Fruit fly (Drosophila melanogaster) whole organism, wandering third instar larva: ENCODE measurements around the gene CG42788.

ENCODE experiments used
- Abd-B ChIP-seq: fragments of >200 bp; optimal IDR thresholded peaks from 2 replicates; lab custom pipeline; 2017; ENCODE audit warnings: missing biosample characterization, missing genetic modification characterization
- CG32264 ChIP-seq: fragments of 200-800 bp; sonication (Bioruptor generic); optimal IDR thresholded peaks from 2 replicates; lab custom pipeline; 2016; ENCODE audit warnings: missing biosample characterization, missing genetic modification characterization
- CG9705 ChIP-seq: fragments of 200-800 bp; sonication (Bioruptor generic); optimal IDR thresholded peaks from 2 replicates; lab custom pipeline; 2018; ENCODE audit warnings: missing biosample characterization, mild to moderate bottlenecking, missing genetic modification characterization
- CrebA ChIP-seq: fragments of 200-800 bp; sonication (Bioruptor generic); optimal IDR thresholded peaks from 2 replicates; lab custom pipeline; 2016; ENCODE audit warnings: missing biosample characterization, mild to moderate bottlenecking, missing genetic modification characterization, borderline replicate concordance
- Dfd ChIP-seq: fragments of >200 bp; optimal IDR thresholded peaks from 2 replicates; lab custom pipeline; 2017; ENCODE audit warnings: missing biosample characterization, missing genetic modification characterization
- Dif ChIP-seq: fragments of 200-275, 200-300 bp; sonication (Bioruptor generic); optimal IDR thresholded peaks from 2 replicates; lab custom pipeline; 2018; ENCODE audit warnings: missing biosample characterization, missing genetic modification characterization; ENCODE audit not compliant: partially characterized antibody
- GATAd ChIP-seq: sonication (Bioruptor generic); optimal IDR thresholded peaks from 2 replicates; lab custom pipeline; 2016; ENCODE audit warnings: missing biosample characterization, missing genetic modification characterization
- HLH106 ChIP-seq: fragments of 200-800 bp; optimal IDR thresholded peaks from 3 replicates; lab custom pipeline; 2019; ENCODE audit warnings: missing biosample characterization, mild to moderate bottlenecking, missing genetic modification characterization, moderate library complexity
- Hnf4 ChIP-seq: fragments of 200-800 bp; sonication (Bioruptor generic); optimal IDR thresholded peaks from 2 replicates; lab custom pipeline; 2016; ENCODE audit warnings: missing biosample characterization, mild to moderate bottlenecking, missing genetic modification characterization
- Hr78 ChIP-seq: fragments of >200 bp; optimal IDR thresholded peaks from 2 replicates; lab custom pipeline; 2017; ENCODE audit warnings: missing biosample characterization, missing genetic modification characterization
- Hr83 ChIP-seq: fragments of 200-300 bp; sonication (Bioruptor generic); optimal IDR thresholded peaks from 2 replicates; lab custom pipeline; 2016; ENCODE audit warnings: missing biosample characterization, mild to moderate bottlenecking, missing genetic modification characterization, moderate library complexity; ENCODE audit not compliant: poor library complexity, severe bottlenecking
- Jra ChIP-seq: sonication (Bioruptor generic); optimal IDR thresholded peaks from 2 replicates; lab custom pipeline; 2016; ENCODE audit warnings: missing biosample characterization, missing genetic modification characterization
- Mio ChIP-seq: sonication (Bioruptor generic); optimal IDR thresholded peaks from 2 replicates; lab custom pipeline; 2016; ENCODE audit warnings: missing biosample characterization, missing genetic modification characterization
- Myc ChIP-seq: fragments of >200 bp; optimal IDR thresholded peaks from 2 replicates; lab custom pipeline; 2017
- N ChIP-seq: fragments of >200 bp; optimal IDR thresholded peaks from 2 replicates; lab custom pipeline; 2018; ENCODE audit warnings: missing biosample characterization, missing external identifiers, missing genetic modification characterization
- OdsH ChIP-seq: fragments of 200-800 bp; sonication (Bioruptor generic); optimal IDR thresholded peaks from 2 replicates; lab custom pipeline; 2016; ENCODE audit warnings: missing biosample characterization, mild to moderate bottlenecking, missing genetic modification characterization
- Rel ChIP-seq, 2 experiments: fragments of 200-800 bp; sonication (Bioruptor generic) in 1 of 2; optimal IDR thresholded peaks; 2 replicates in 1 of 2; 3 replicates in 1 of 2; lab custom pipeline; 2016 to 2019; ENCODE audit warnings: mild to moderate bottlenecking in 2 of 2, missing biosample characterization in 2 of 2, missing genetic modification characterization in 2 of 2, moderate library complexity in 1 of 2
- Sp1 ChIP-seq: fragments of 200-800 bp; sonication (Bioruptor generic); optimal IDR thresholded peaks from 3 replicates; lab custom pipeline; 2019; ENCODE audit warnings: missing biosample characterization, mild to moderate bottlenecking, missing genetic modification characterization, moderate library complexity
- Vsx2 ChIP-seq: fragments of 200-300, 225-300 bp; sonication (Bioruptor generic); optimal IDR thresholded peaks from 2 replicates; lab custom pipeline; 2018; ENCODE audit warnings: missing biosample characterization, missing genetic modification characterization; ENCODE audit not compliant: partially characterized antibody
- br ChIP-seq: fragments of 200-800 bp; sonication (Bioruptor generic); optimal IDR thresholded peaks from 2 replicates; lab custom pipeline; 2016; ENCODE audit warnings: missing biosample characterization, missing genetic modification characterization
- brk ChIP-seq: fragments of 200-800 bp; sonication (Bioruptor generic); optimal IDR thresholded peaks from 2 replicates; lab custom pipeline; 2016; ENCODE audit warnings: missing biosample characterization, mild to moderate bottlenecking, missing genetic modification characterization
- dl ChIP-seq, 2 experiments: fragments of 175-275, 200-275 bp in 1 of 2; fragments of 200-275 bp in 1 of 2; sonication (Bioruptor generic); optimal IDR thresholded peaks; lab custom pipeline; 2018; ENCODE audit warnings: mild to moderate bottlenecking in 2 of 2, missing biosample characterization in 2 of 2, missing genetic modification characterization in 2 of 2, moderate library complexity in 2 of 2; ENCODE audit not compliant: partially characterized antibody in 2 of 2, insufficient read depth in 1 of 2
- dmrt93B ChIP-seq: fragments of 200-800 bp; sonication (Bioruptor generic); optimal IDR thresholded peaks from 2 replicates; lab custom pipeline; 2018; ENCODE audit warnings: missing biosample characterization, mild to moderate bottlenecking, missing genetic modification characterization
- dsf ChIP-seq: sonication (Bioruptor generic); optimal IDR thresholded peaks from 2 replicates; lab custom pipeline; 2016; ENCODE audit warnings: missing biosample characterization, missing genetic modification characterization, borderline replicate concordance
- ey ChIP-seq: fragments of 200-800 bp; sonication (Bioruptor generic); optimal IDR thresholded peaks from 2 replicates; lab custom pipeline; 2016; ENCODE audit warnings: missing biosample characterization, missing genetic modification characterization
- foxo ChIP-seq, 2 experiments: fragments of 200-800 bp; sonication (Bioruptor generic); optimal IDR thresholded peaks; 2 replicates in 1 of 2; 3 replicates in 1 of 2; lab custom pipeline; 2016 to 2017; ENCODE audit warnings: missing biosample characterization in 2 of 2, missing genetic modification characterization in 2 of 2
- fru ChIP-seq: fragments of 200-800 bp; sonication (Bioruptor generic); optimal IDR thresholded peaks from 3 replicates; lab custom pipeline; 2016; ENCODE audit warnings: missing biosample characterization, mild to moderate bottlenecking, missing genetic modification characterization
- h ChIP-seq: fragments of 200-800 bp; sonication (Bioruptor generic); optimal IDR thresholded peaks from 3 replicates; lab custom pipeline; 2016; ENCODE audit warnings: missing biosample characterization, mild to moderate bottlenecking, missing genetic modification characterization
- jim ChIP-seq: fragments of 175-275, 200-325 bp; sonication (Bioruptor generic); optimal IDR thresholded peaks from 2 replicates; lab custom pipeline; 2016; ENCODE audit warnings: missing biosample characterization, mild to moderate bottlenecking, missing genetic modification characterization
- lola ChIP-seq: fragments of >200 bp; optimal IDR thresholded peaks from 2 replicates; lab custom pipeline; 2017; ENCODE audit warnings: missing biosample characterization, missing genetic modification characterization
- pan ChIP-seq: fragments of >200 bp; optimal IDR thresholded peaks from 2 replicates; lab custom pipeline; 2017
- psq ChIP-seq: fragments of 200-800 bp; sonication (Bioruptor generic); optimal IDR thresholded peaks from 3 replicates; lab custom pipeline; 2017; ENCODE audit warnings: missing biosample characterization, mild to moderate bottlenecking, missing genetic modification characterization, moderate library complexity
- rgr ChIP-seq: fragments of 200-800 bp; sonication (Bioruptor generic); optimal IDR thresholded peaks from 3 replicates; lab custom pipeline; 2016; ENCODE audit warnings: missing biosample characterization, mild to moderate bottlenecking, missing genetic modification characterization
- sage ChIP-seq: fragments of 200-800 bp; sonication (Bioruptor generic); optimal IDR thresholded peaks from 2 replicates; lab custom pipeline; 2016; ENCODE audit warnings: missing biosample characterization, mild to moderate bottlenecking, missing genetic modification characterization
- sv ChIP-seq: fragments of 200-800 bp; sonication (Bioruptor generic); optimal IDR thresholded peaks from 3 replicates; lab custom pipeline; 2016; ENCODE audit warnings: missing biosample characterization, missing genetic modification characterization
- tai ChIP-seq: sonication (Bioruptor generic); optimal IDR thresholded peaks from 2 replicates; lab custom pipeline; 2016; ENCODE audit warnings: missing biosample characterization, missing genetic modification characterization
- usp ChIP-seq: fragments of >200 bp; optimal IDR thresholded peaks from 2 replicates; lab custom pipeline; 2017; ENCODE audit warnings: missing biosample characterization, missing genetic modification characterization
- woc ChIP-seq: sonication (Bioruptor generic); optimal IDR thresholded peaks from 2 replicates; lab custom pipeline; 2016; ENCODE audit warnings: missing biosample characterization, mild to moderate bottlenecking, missing genetic modification characterization

CG42788 gene

DNA sequence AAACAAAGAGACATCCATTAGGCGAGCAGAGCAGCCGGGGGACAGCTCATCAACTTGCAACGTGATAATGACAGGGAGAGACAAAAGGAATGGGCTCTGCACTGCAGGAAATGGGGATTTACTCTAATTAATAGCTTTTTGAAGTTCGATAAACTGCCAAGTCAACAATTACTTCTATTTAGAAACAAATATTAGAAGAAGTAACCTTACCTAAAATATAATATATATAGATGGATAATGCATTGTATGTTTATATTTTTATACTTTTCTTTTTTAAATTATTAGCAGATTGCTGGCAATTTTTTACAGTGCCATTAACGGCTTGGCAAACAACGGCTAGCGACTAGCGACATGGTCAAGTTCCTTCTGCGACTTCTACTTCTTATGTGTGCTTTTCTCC, 18.1 kb downstream of the CG42788 start:
- TF ChIP-seq Mio (GFP tag; lab: Kevin White, UChicago), result no peak
- TF ChIP-seq Sp1, result no peak
- no peak for TF ChIP-seq Dif
- no peak for TF ChIP-seq Jra
- TF ChIP-seq CrebA, result no peak
- no peak for TF ChIP-seq Vsx2

DNA sequence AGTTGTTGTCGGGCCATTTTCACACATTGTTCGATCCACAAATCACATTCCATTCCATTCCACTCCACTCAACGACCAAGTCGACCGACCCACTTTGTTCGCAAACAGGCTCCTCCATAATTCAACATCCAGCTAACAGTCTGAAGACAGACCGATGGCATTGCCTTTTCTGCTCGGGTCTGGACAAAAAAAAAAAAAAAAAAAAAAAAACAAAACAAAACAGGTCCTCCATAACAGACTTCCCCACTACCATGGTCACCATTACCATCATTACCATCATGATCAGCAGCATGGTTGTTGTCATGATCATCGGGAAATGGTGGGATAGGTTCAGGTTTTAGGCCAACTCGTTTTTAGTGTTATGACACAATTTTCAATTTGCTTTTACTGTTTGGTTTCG, 19.5 kb downstream of the CG42788 start:
- TF ChIP-seq psq (GFP tag; lab: Kevin White, UChicago) (peak; percentile 23), Hr78 (no peak), Hr83 (GFP tag; lab: Kevin White, UChicago) (no peak)

DNA sequence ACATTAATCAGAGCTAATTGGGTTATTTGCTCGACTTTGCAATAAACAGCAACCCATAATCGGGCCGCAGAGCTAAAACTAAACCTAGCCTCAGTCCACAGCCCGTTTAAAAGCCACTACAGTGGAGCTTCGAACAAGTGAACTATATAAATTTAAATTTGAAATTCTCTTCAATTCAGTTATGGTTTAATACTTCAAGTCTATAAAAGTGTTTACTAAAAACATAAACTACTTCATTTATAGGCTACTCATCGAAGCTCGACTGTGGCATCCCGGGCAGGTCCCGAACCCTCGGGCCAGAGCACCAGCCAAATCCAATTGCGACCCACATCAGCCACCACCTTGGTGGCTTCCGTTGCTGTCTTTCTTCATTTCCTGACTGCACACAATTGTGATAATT, 21.6 kb downstream of the CG42788 start:
- TF ChIP-seq jim (GFP tag; lab: Kevin White, UChicago), result no peak
- TF ChIP-seq Rel (GFP tag; optimal IDR thresholded peaks at IDR 0.05; lab: Kevin White, UChicago), result no peak
- no peak for TF ChIP-seq Rel (tag; optimal IDR thresholded peaks at IDR 0.05; lab: Kevin White, UChicago)
- TF ChIP-seq CG32264 (GFP tag; lab: Kevin White, UChicago), result no peak
- no peak for TF ChIP-seq woc (GFP tag; lab: Kevin White, UChicago)
- TF ChIP-seq foxo (GFP tag; optimal IDR thresholded peaks at IDR 0.05; lab: Kevin White, UChicago), result no peak
- TF ChIP-seq dmrt93B (GFP tag; lab: Kevin White, UChicago), result no peak
- no peak for TF ChIP-seq Sp1
- no peak for TF ChIP-seq Jra
- no peak for TF ChIP-seq br

DNA sequence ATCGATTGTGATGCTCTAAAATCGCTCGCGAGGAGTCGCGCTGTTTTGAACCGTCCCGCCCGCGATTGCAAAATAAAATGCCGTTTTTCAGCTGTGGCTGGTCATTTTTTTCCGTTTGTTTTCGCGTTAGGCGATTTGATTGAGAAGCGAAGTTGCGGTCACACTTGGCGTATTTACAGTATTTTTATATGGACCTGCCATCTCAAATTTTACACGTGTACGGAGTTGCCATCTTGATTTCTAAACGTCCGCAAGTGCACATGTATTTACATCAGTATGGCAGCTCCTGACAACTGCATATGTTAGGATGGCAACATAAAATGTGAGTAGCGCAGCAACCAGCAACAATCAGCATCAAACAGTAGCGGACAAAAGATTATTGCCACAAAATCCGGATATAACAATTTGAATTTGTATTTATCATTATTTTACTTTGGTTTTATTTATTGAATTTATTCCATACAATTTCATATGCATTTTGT, 36.1 kb downstream of the CG42788 start, which contains the start of gene CG6966:
Gene CG6966, minus strand, starts transcription at position 82 of the 482 bp plus-strand sequence.
- peak; percentile 3 to 73 for TF ChIP-seq dl (GFP tag; optimal IDR thresholded peaks at IDR 0.05; lab: Kevin White, UChicago; ENCODE audit: insufficient read depth in 1 of 2, partially characterized antibody in 2 of 2)
- TF ChIP-seq lola (GFP tag; lab: Kevin White, UChicago), result no peak
- TF ChIP-seq Mio (GFP tag; lab: Kevin White, UChicago), result peak; percentile 79
- TF ChIP-seq ey (GFP tag; lab: Kevin White, UChicago), result peak; percentile 78
- TF ChIP-seq sv (GFP tag; lab: Kevin White, UChicago), result peak; percentile 96
- TF ChIP-seq foxo (GFP tag; optimal IDR thresholded peaks at IDR 0.05; lab: Kevin White, UChicago), result peak; percentile 14 to 90
- peak; percentile 85 for TF ChIP-seq fru (GFP tag; lab: Kevin White, UChicago)
- peak; percentile 63 for TF ChIP-seq Myc (lab: Kevin White, UChicago)
- TF ChIP-seq Dfd, result no peak
- no peak for TF ChIP-seq usp (GFP tag; lab: Kevin White, UChicago)
- TF ChIP-seq brk (GFP tag; lab: Kevin White, UChicago), result peak; percentile 70
- TF ChIP-seq rgr, result peak; percentile 95
- peak; percentile 95 for TF ChIP-seq dmrt93B (GFP tag; lab: Kevin White, UChicago)
- TF ChIP-seq sage, result peak; percentile 60
- no peak for TF ChIP-seq tai
- no peak for TF ChIP-seq Abd-B
- TF ChIP-seq psq (GFP tag; lab: Kevin White, UChicago), result peak; percentile 50
- TF ChIP-seq CG9705 (GFP tag; lab: Kevin White, UChicago), result peak; percentile 93
- no peak for TF ChIP-seq Rel (GFP tag; optimal IDR thresholded peaks at IDR 0.05; lab: Kevin White, UChicago)
- peak; percentile 67 for TF ChIP-seq Rel (tag; optimal IDR thresholded peaks at IDR 0.05; lab: Kevin White, UChicago)
- peak; percentile 25 for TF ChIP-seq jim (GFP tag; lab: Kevin White, UChicago)
- peak; percentile 75 for TF ChIP-seq Sp1
- TF ChIP-seq GATAd (GFP tag; lab: Kevin White, UChicago), result peak; percentile 85
- TF ChIP-seq woc (GFP tag; lab: Kevin White, UChicago), result no peak
- TF ChIP-seq Hr83 (GFP tag; lab: Kevin White, UChicago), result peak; percentile 86
- TF ChIP-seq Hnf4 (GFP tag; lab: Kevin White, UChicago), result peak; percentile 91
- peak; percentile 53 for TF ChIP-seq CG32264 (GFP tag; lab: Kevin White, UChicago)
- peak; percentile 98 for TF ChIP-seq Dif
- peak; percentile 82 for TF ChIP-seq HLH106 (tag; lab: Kevin White, UChicago)
- no peak for TF ChIP-seq Hr78
- no peak for TF ChIP-seq N (GFP tag; lab: Kevin White, UChicago)
- TF ChIP-seq CrebA, result no peak
- TF ChIP-seq Vsx2, result peak; percentile 75
- TF ChIP-seq br, result peak; percentile 81
- no peak for TF ChIP-seq pan
- TF ChIP-seq Jra, result peak; percentile 72
- peak; percentile 60 for TF ChIP-seq dsf (GFP tag; lab: Kevin White, UChicago)
- peak; percentile 88 for TF ChIP-seq h
- TF ChIP-seq OdsH (GFP tag; lab: Kevin White, UChicago), result peak; percentile 77
